Fruit fly (Drosophila melanogaster) whole organism: Measurements from ENCODE around the gene CG11504.

ENCODE experiments used
- Dll ChIP-seq: fragments of >200 bp; optimal IDR thresholded peaks from 2 replicates; lab custom pipeline; 2017
- EcR ChIP-seq, 2 experiments: fragments of >200 bp; optimal IDR thresholded peaks; 2 replicates each; lab custom pipeline; 2017; ENCODE audit warnings: missing biosample characterization in 2 of 2, missing genetic modification characterization in 2 of 2, missing genetic modification reagents in 2 of 2
- pan ChIP-seq: fragments of >200 bp; optimal IDR thresholded peaks from 2 replicates; lab custom pipeline; 2017
- usp ChIP-seq: fragments of >200 bp; optimal IDR thresholded peaks from 2 replicates; lab custom pipeline; 2017; ENCODE audit warnings: missing biosample characterization, missing genetic modification characterization, mixed read lengths

- no peak for TF ChIP-seq pan (lab: Kevin White, UChicago)
- TF ChIP-seq usp (GFP tag; lab: Kevin White, UChicago) = no peak
- TF ChIP-seq Dll (lab: Kevin White, UChicago) = no peak
- TF ChIP-seq EcR (GFP tag; optimal IDR thresholded peaks at IDR 0.05; lab: Kevin White, UChicago) = no peak
These were observed 45.5 kb downstream of the CG11504 start, which contains the start of gene Sry-delta for dm6 chr3R:30043139-30043744.
